Worm (Caenorhabditis elegans): ENCODE measurements around the gene D2045.8.

The D2045.8 gene

DNA sequence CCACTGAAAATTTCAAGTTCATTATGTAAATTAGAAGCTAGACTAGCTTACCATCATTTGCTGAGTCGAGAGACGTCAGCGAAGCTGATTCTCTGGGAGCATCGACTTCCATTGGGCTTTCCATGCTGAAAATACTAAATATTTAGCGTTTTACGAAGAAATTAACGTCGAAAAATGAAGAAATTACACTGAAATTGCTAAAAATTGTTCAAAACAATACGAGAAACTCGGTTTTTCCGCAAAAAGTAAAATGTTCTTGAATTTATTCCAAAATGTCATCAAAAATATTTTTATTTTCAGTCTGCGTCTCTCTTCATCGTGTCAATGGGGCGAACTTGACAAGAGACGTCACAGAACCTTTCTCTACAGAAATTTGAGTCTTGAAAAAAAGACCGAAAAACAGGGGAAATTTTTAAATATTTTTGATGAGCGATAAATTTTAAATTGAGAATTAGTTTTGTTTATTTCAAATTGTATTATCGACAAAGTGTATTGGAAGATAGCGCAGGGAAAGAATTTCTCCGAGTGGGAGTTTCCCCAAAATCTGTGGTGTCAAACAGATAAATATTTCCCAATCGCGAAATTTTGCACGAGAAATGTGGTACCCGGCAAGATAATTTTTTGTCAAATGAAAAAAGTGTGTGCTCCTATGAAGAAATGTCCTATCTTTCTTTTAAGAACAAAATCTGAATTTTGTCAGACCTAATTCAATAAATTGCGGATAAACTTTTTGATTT lies 21.5 kb upstream of the D2045.8 start, which contains the start of gene ecps-1 (continued):
- TF ChIP-seq ztf-4 (tag; optimal IDR thresholded peaks at IDR 0.05): no peak
- TF ChIP-seq zag-1 (tag; optimal IDR thresholded peaks at IDR 0.05): peak; percentile 9
- TF ChIP-seq elt-3 (tag; optimal IDR thresholded peaks at IDR 0.05): no peak
- TF ChIP-seq sea-2 (GFP tag; optimal IDR thresholded peaks at IDR 0.05): no peak
- TF ChIP-seq nhr-77 (tag; optimal IDR thresholded peaks at IDR 0.05): no peak
- no peak for TF ChIP-seq fos-1 (tag; optimal IDR thresholded peaks at IDR 0.05)
- peak; percentile 86 for TF ChIP-seq R02D3.7 (tag; optimal IDR thresholded peaks at IDR 0.05)
- peak; percentile 77 for TF ChIP-seq ceh-28 (tag; optimal IDR thresholded peaks at IDR 0.05)
- peak; percentile 32 for TF ChIP-seq mdl-1 (tag; optimal IDR thresholded peaks at IDR 0.05)

DNA sequence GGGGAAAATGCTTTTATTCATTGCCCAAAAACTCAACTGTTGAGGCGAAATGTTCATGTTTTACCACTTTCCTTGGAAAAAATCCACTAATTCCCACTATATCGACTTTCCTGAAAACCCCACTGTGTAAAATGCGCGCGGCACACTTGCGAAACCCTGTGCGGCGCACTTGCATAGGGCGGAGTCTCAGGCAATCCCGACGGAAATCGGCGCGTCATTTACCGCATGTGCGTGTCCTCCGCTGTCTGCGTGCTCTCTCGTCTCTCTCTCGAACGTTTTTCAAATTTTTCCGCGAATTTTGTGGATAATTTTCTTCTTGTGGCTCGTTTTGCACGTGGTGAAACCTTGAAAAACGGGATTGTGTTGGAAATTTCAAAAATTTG lies 20.9 kb upstream of the D2045.8 start, which contains the start of gene atx-2:
Gene atx-2, plus strand, starts transcription at position 226 of the 383 bp plus-strand sequence.
- TF ChIP-seq lin-39 (tag; optimal IDR thresholded peaks at IDR 0.05): peak; percentile 91
- TF ChIP-seq lin-15B (tag; optimal IDR thresholded peaks at IDR 0.05): peak; percentile 80
- TF ChIP-seq elt-2 (tag; optimal IDR thresholded peaks at IDR 0.05): peak; percentile 46
- TF ChIP-seq elt-3 (tag; optimal IDR thresholded peaks at IDR 0.05): no peak
- TF ChIP-seq tbx-2 (tag; optimal IDR thresholded peaks at IDR 0.05): peak; percentile 78
- no peak for TF ChIP-seq ztf-4 (tag; optimal IDR thresholded peaks at IDR 0.05)
- TF ChIP-seq skn-1 (tag; optimal IDR thresholded peaks at IDR 0.05): peak; percentile 59
- peak; percentile 32 for TF ChIP-seq snpc-4 (tag; optimal IDR thresholded peaks at IDR 0.05)
- no peak for TF ChIP-seq nhr-12 (tag; optimal IDR thresholded peaks at IDR 0.05)
- TF ChIP-seq mdl-1 (tag; optimal IDR thresholded peaks at IDR 0.05): peak; percentile 72
- TF ChIP-seq egl-5 (tag; optimal IDR thresholded peaks at IDR 0.05): peak; percentile 26
- no peak for TF ChIP-seq ZK546.5 (tag; optimal IDR thresholded peaks at IDR 0.05)
- TF ChIP-seq nfya-1 (tag; optimal IDR thresholded peaks at IDR 0.05; ENCODE audit: insufficient read depth): peak; percentile 69
- TF ChIP-seq ama-1 (optimal IDR thresholded peaks at IDR 0.05): no peak
- TF ChIP-seq nhr-67 (tag; optimal IDR thresholded peaks at IDR 0.05): no peak
- TF ChIP-seq zag-1 (tag; optimal IDR thresholded peaks at IDR 0.05): no peak
- TF ChIP-seq ceh-82 (tag; optimal IDR thresholded peaks at IDR 0.05): peak; percentile 56
- TF ChIP-seq mml-1 (tag; optimal IDR thresholded peaks at IDR 0.05): no peak
- no peak for TF ChIP-seq fkh-2 (tag; optimal IDR thresholded peaks at IDR 0.05)
- TF ChIP-seq nhr-23 (tag; optimal IDR thresholded peaks at IDR 0.05): peak; percentile 77
- TF ChIP-seq ztf-11 (tag; optimal IDR thresholded peaks at IDR 0.05): no peak
- peak; percentile 56 for TF ChIP-seq elt-1 (tag; optimal IDR thresholded peaks at IDR 0.05)
- no peak for TF ChIP-seq nhr-77 (tag; optimal IDR thresholded peaks at IDR 0.05)
- TF ChIP-seq nhr-28 (tag; optimal IDR thresholded peaks at IDR 0.05): no peak
- TF ChIP-seq nhr-11 (tag; optimal IDR thresholded peaks at IDR 0.05): no peak
- TF ChIP-seq egl-27 (tag; optimal IDR thresholded peaks at IDR 0.05): peak; percentile 22
- TF ChIP-seq ceh-16 (tag; optimal IDR thresholded peaks at IDR 0.05): peak; percentile 72
- peak; percentile 73 for TF ChIP-seq ceh-28 (tag; optimal IDR thresholded peaks at IDR 0.05)
- TF ChIP-seq R02D3.7 (tag; optimal IDR thresholded peaks at IDR 0.05): peak; percentile 79
- peak; percentile 28 for TF ChIP-seq fos-1 (tag; optimal IDR thresholded peaks at IDR 0.05)
- no peak for TF ChIP-seq eor-1 (tag; optimal IDR thresholded peaks at IDR 0.05)
- TF ChIP-seq pha-4 (tag; optimal IDR thresholded peaks at IDR 0.05): peak; percentile 62
- TF ChIP-seq unc-39 (tag; optimal IDR thresholded peaks at IDR 0.05): no peak
- TF ChIP-seq nhr-25 (tag; optimal IDR thresholded peaks at IDR 0.05): peak; percentile 56
- TF ChIP-seq lsy-12 (tag; optimal IDR thresholded peaks at IDR 0.05): peak; percentile 85
- TF ChIP-seq pqm-1 (tag; optimal IDR thresholded peaks at IDR 0.05): peak; percentile 11
- no peak for TF ChIP-seq unc-62 (GFP tag; optimal IDR thresholded peaks at IDR 0.05)
- peak; percentile 42 for TF ChIP-seq fkh-10 (GFP tag; optimal IDR thresholded peaks at IDR 0.05)
- TF ChIP-seq ceh-9 (tag; optimal IDR thresholded peaks at IDR 0.05): no peak
- TF ChIP-seq hmg-11 (tag; optimal IDR thresholded peaks at IDR 0.05): peak; percentile 98
- TF ChIP-seq aly-2 (tag; optimal IDR thresholded peaks at IDR 0.05): no peak
- no peak for TF ChIP-seq sea-2 (GFP tag; optimal IDR thresholded peaks at IDR 0.05)
- no peak for TF ChIP-seq jun-1 (tag; optimal IDR thresholded peaks at IDR 0.05)
- TF ChIP-seq nhr-76 (tag; optimal IDR thresholded peaks at IDR 0.05): no peak
- TF ChIP-seq nhr-237 (tag; optimal IDR thresholded peaks at IDR 0.05): no peak
- TF ChIP-seq daf-12 (tag; optimal IDR thresholded peaks at IDR 0.05): no peak
- peak; percentile 93 for TF ChIP-seq nhr-43 (tag; optimal IDR thresholded peaks at IDR 0.05; ENCODE audit: poor library complexity, severe bottlenecking)

Measured in whole organism, L3 larva.